Worm (Caenorhabditis elegans) whole organism, young adult: ENCODE data around the gene col-146.
A peak's percentile ranks its signal among the peaks of the same experiment; 100 is the strongest.

Experiments used
- B0336.3 ChIP-seq: fragments of 200-800 bp; sonication (Bioruptor generic); IDR thresholded peaks from 2 replicates; pipeline ENCODE4 v1.3.6; 2022; ENCODE audit warnings: missing genetic modification characterization, missing compliant biosample characterization
- C06A6.2 ChIP-seq: fragments of 200-800 bp; sonication (Bioruptor generic); conservative IDR thresholded peaks from 2 replicates; pipeline ENCODE4 v1.3.6; 2022; ENCODE audit warnings: missing genetic modification characterization, missing compliant biosample characterization
- D2030.7 ChIP-seq: fragments of 200-800 bp; sonication (Bioruptor generic); IDR thresholded peaks from 2 replicates; pipeline ENCODE4 v1.3.6; 2022; ENCODE audit warnings: missing genetic modification reagents, missing genetic modification characterization, missing compliant biosample characterization
- F37B4.10 ChIP-seq: fragments of 200-800 bp; sonication (Bioruptor generic); IDR thresholded peaks from 2 replicates; pipeline ENCODE4 v1.3.6; 2022; ENCODE audit warnings: missing genetic modification characterization, missing compliant biosample characterization
- F55B11.4 ChIP-seq: sonication (generic microtip); optimal IDR thresholded peaks from 2 replicates; lab custom pipeline; 2016; ENCODE audit warnings: missing compliant biosample characterization, missing genetic modification characterization, borderline replicate concordance; ENCODE audit not compliant: insufficient read depth
- K11D2.4 ChIP-seq: fragments of 200-800 bp; sonication (Bioruptor generic); IDR thresholded peaks from 2 replicates; pipeline ENCODE4 v1.3.6; 2022; ENCODE audit warnings: missing genetic modification reagents, missing genetic modification characterization, missing compliant biosample characterization
- T07F8.4 ChIP-seq: sonication (generic microtip); optimal IDR thresholded peaks from 2 replicates; lab custom pipeline; 2016; ENCODE audit warnings: mild to moderate bottlenecking, missing genetic modification characterization, moderate library complexity, missing compliant biosample characterization
- Y53F4B.3 ChIP-seq: fragments of 200-800 bp; sonication (Bioruptor generic); IDR thresholded peaks from 2 replicates; pipeline ENCODE4 v1.3.6; 2022; ENCODE audit warnings: missing genetic modification reagents, missing genetic modification characterization, missing compliant biosample characterization
- Y67H2A.10 ChIP-seq: fragments of 200-800 bp; sonication (Bioruptor generic); conservative IDR thresholded peaks from 2 replicates; pipeline ENCODE4 v1.3.6; 2022; ENCODE audit warnings: missing genetic modification reagents, missing genetic modification characterization, missing compliant biosample characterization
- ama-1 ChIP-seq, 3 experiments: fragments of 150-350 bp in 1 of 3; sonication (generic microtip) in 2 of 3; optimal IDR thresholded peaks; 2 replicates each; lab custom pipeline; 2014 to 2018; ENCODE audit warnings: missing biosample characterization in 2 of 3, missing genetic modification characterization in 2 of 3, missing genetic modification reagents in 2 of 3
- bed-2 ChIP-seq: fragments of 200-800 bp; sonication (Bioruptor generic); IDR thresholded peaks from 2 replicates; pipeline ENCODE4 v1.3.6; 2022; ENCODE audit warnings: missing genetic modification reagents, missing genetic modification characterization, missing compliant biosample characterization
- ceh-40 ChIP-seq: fragments of 200-800 bp; sonication (Bioruptor generic); IDR thresholded peaks from 2 replicates; pipeline ENCODE4 v1.3.6; 2022; ENCODE audit warnings: missing genetic modification characterization, missing compliant biosample characterization
- dox-1 ChIP-seq: fragments of 200-800 bp; sonication (Bioruptor generic); IDR thresholded peaks from 2 replicates; pipeline ENCODE4 v1.3.6; 2022; ENCODE audit warnings: missing genetic modification reagents, missing genetic modification characterization, missing compliant biosample characterization
- dpff-1 ChIP-seq: sonication (generic microtip); optimal IDR thresholded peaks from 2 replicates; lab custom pipeline; 2017; ENCODE audit warnings: mild to moderate bottlenecking, missing genetic modification characterization, missing compliant biosample characterization
- efl-1 ChIP-seq: fragments of 150-350 bp; optimal IDR thresholded peaks from 2 replicates; lab custom pipeline; 2014; ENCODE audit warnings: missing biosample characterization, missing genetic modification reagents, missing genetic modification characterization
- egrh-3 ChIP-seq: fragments of 200-800 bp; sonication (Bioruptor generic); IDR thresholded peaks from 2 replicates; pipeline ENCODE4 v1.3.6; 2022; ENCODE audit warnings: missing genetic modification reagents, missing genetic modification characterization, missing compliant biosample characterization
- ets-4 ChIP-seq: fragments of 200-800 bp; sonication (Bioruptor generic); optimal IDR thresholded peaks from 2 replicates; lab custom pipeline; 2018; ENCODE audit warnings: mild to moderate bottlenecking, missing genetic modification characterization, missing compliant biosample characterization
- hlh-26 ChIP-seq: fragments of 200-800 bp; sonication (Bioruptor generic); conservative IDR thresholded peaks from 2 replicates; pipeline ENCODE4 v1.3.6; 2022; ENCODE audit warnings: missing genetic modification reagents, missing genetic modification characterization, missing compliant biosample characterization
- lsy-27 ChIP-seq: sonication (generic microtip); optimal IDR thresholded peaks from 2 replicates; lab custom pipeline; 2017; ENCODE audit warnings: missing genetic modification characterization, mild to moderate bottlenecking, missing compliant biosample characterization, antibody characterized with exemption, missing genotype, borderline replicate concordance; ENCODE audit not compliant: insufficient read depth
- mcd-1 ChIP-seq: fragments of 200-800 bp; sonication (Bioruptor generic); IDR thresholded peaks from 2 replicates; pipeline ENCODE4 v1.3.6; 2022; ENCODE audit warnings: missing genetic modification reagents, missing genetic modification characterization, missing compliant biosample characterization
- mxl-1 ChIP-seq: sonication (generic microtip); optimal IDR thresholded peaks from 2 replicates; lab custom pipeline; 2016; ENCODE audit warnings: missing genetic modification characterization, missing compliant biosample characterization
- nhr-27 ChIP-seq: fragments of 200-800 bp; sonication (Bioruptor generic); optimal IDR thresholded peaks from 2 replicates; lab custom pipeline; 2018; ENCODE audit warnings: mild to moderate bottlenecking, missing genetic modification characterization, moderate library complexity, missing compliant biosample characterization
- nhr-80 ChIP-seq: sonication (generic microtip); optimal IDR thresholded peaks from 2 replicates; lab custom pipeline; 2016; ENCODE audit warnings: missing genetic modification characterization, missing compliant biosample characterization
- nhr-90 ChIP-seq: sonication (generic microtip); optimal IDR thresholded peaks from 2 replicates; lab custom pipeline; 2016; ENCODE audit warnings: missing genotype, mild to moderate bottlenecking, missing genetic modification characterization, missing compliant biosample characterization
- pha-4 ChIP-seq: fragments of 150-350 bp; sonication (generic microtip); optimal IDR thresholded peaks from 2 replicates; lab custom pipeline; 2014; ENCODE audit warnings: missing biosample characterization, missing genetic modification reagents, missing genetic modification characterization
- rec-8 ChIP-seq, 2 experiments: sonication (generic microtip); optimal IDR thresholded peaks; 2 replicates each; lab custom pipeline; 2016; ENCODE audit warnings: mild to moderate bottlenecking in 2 of 2, missing genetic modification characterization in 2 of 2, missing genetic modification reagents in 2 of 2, missing genotype in 2 of 2, missing biosample characterization in 1 of 2, missing compliant biosample characterization in 1 of 2, moderate library complexity in 1 of 2
- snpc-1.1 ChIP-seq: sonication (generic microtip); optimal IDR thresholded peaks from 2 replicates; lab custom pipeline; 2017; ENCODE audit warnings: missing genetic modification characterization, mild to moderate bottlenecking, missing compliant biosample characterization, antibody characterized with exemption, moderate library complexity, missing genotype, missing genetic modification reagents; ENCODE audit not compliant: insufficient read depth
- unc-130 ChIP-seq: sonication (generic microtip); optimal IDR thresholded peaks from 2 replicates; lab custom pipeline; 2016; ENCODE audit warnings: missing genetic modification reagents, missing genetic modification characterization, missing compliant biosample characterization
- zfh-2 ChIP-seq: fragments of 200-800 bp; sonication (Bioruptor generic); conservative IDR thresholded peaks from 2 replicates; pipeline ENCODE4 v1.3.6; 2022; ENCODE audit warnings: missing genetic modification reagents, missing genetic modification characterization, missing compliant biosample characterization

Gene col-146

DNA sequence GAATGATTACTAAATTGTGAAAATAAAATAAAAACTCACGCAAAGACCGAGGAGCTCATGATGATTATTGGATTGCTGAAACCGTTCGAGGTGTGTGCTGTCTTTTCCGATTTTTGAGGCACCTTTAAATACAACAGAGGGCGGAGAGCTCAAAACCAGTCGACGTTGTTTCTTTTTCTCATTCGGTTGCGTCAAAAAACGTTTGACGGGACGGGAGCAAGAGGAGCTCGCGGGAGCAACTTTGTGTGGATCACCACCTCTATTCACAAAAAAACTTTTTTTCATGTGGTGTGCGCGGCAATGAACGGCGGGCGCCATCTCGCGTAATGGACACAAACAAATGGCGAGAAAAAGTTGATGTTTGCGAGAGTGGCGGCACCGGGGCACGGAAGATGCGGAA is 629 bp upstream of the col-146 start, which contains the start of gene idpc-3:
Gene idpc-3, minus strand, starts transcription at position 101 of the 400 bp plus-strand sequence.
- TF ChIP-seq T07F8.4 (tag; lab: Kevin White, UChicago): no peak

DNA sequence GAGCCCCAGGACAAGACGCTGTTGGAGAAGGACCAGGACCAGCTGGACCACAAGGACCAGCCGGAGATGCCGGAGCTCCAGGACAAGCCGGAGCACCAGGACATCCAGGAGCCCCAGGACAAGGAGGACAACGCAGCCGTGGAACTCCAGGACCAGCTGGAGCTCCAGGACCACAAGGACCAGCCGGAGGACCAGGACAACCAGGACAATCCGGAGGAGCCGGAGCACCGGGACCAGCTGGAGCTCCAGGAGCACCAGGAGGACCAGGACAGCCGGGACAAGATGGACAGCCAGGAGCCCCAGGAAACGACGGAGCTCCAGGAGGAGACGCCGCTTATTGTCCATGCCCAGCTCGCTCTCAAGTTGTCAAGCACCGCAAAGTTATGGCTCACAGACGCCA is 799 bp downstream of the col-146 start:
- TF ChIP-seq bed-2 (GFP tag; lab: Robert Waterston, UW): no peak
- TF ChIP-seq zfh-2 (GFP tag; lab: Robert Waterston, UW): peak; percentile 72
- no peak for TF ChIP-seq Y67H2A.10 (GFP tag; lab: Robert Waterston, UW)
- TF ChIP-seq dox-1 (GFP tag; lab: Robert Waterston, UW): peak; percentile 34; the same call in 1 of the 2 replicates
- TF ChIP-seq ama-1 (optimal IDR thresholded peaks at IDR 0.05; lab: Kevin White, UChicago): no peak
- TF ChIP-seq ama-1 (GFP tag; optimal IDR thresholded peaks at IDR 0.05; lab: Kevin White, UChicago): no peak
- TF ChIP-seq mcd-1: peak; percentile 32; the same call in 1 of the 2 replicates
- TF ChIP-seq efl-1 (GFP tag; lab: Kevin White, UChicago): no peak
- peak; percentile 97 for TF ChIP-seq egrh-3 (GFP tag; lab: Robert Waterston, UW)
- no peak for TF ChIP-seq nhr-27 (tag; lab: Kevin White, UChicago)

DNA sequence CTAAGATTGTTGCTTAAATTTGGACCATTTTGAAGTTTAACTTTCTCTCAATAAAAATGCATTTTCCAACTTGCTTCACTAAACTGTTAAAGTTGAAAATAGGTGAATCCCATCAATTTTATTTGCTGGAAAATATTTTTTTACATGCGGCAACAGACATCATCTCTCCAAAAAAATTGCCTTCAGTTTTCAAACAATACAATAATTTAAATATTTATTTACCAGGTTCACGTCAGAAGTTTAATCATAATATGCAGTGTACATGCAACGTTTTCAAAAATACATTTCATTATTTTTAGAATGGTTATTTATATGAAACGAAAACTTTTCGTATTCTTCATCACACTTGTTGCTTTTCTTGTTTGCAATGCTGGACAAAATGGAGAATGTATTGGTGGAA is 1.2 kb downstream of the col-146 start, which contains the start of gene T06E4.5:
Gene T06E4.5, plus strand, starts transcription at position 301 of the 400 bp plus-strand sequence.
- TF ChIP-seq F55B11.4 (tag; lab: Kevin White, UChicago) (no peak), nhr-80 (tag; lab: Kevin White, UChicago) (no peak), hlh-26 (GFP tag; lab: Robert Waterston, UW) (no peak), snpc-1.1 (tag; lab: Kevin White, UChicago) (no peak), mxl-1 (tag; lab: Kevin White, UChicago) (no peak), unc-130 (GFP tag; lab: Kevin White, UChicago) (no peak), rec-8 (tag; optimal IDR thresholded peaks at IDR 0.05; lab: Kevin White, UChicago) (no peak)
- TF ChIP-seq, all 124 proteins: peak for 0

DNA sequence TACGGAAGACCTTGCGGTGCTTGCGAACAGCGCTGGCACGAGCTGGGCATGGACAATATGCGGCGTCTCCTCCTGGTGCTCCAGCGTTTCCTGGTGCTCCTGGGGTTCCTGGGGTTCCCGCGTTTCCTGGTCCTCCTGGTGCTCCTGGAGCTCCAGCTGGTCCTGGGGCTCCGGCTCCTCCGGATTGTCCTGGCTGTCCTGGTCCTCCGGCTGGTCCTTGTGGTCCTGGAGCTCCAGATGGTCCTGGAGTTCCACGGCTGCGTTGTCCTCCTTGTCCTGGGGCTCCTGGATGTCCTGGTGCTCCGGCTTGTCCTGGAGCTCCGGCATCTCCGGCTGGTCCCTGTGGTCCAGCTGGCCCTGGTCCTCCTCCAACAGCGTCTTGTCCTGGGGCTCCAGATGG is 2.6 kb downstream of the col-146 start:
- TF ChIP-seq B0336.3 (GFP tag; lab: Robert Waterston, UW) (no peak), Y53F4B.3 (GFP tag; lab: Robert Waterston, UW) (no peak), dox-1 (GFP tag; lab: Robert Waterston, UW) (0 out of 2 replicates have a peak, but pooled peaks have one; percentile 17), lsy-27 (no peak), egrh-3 (GFP tag; lab: Robert Waterston, UW) (peak; percentile 97), F37B4.10 (GFP tag; lab: Robert Waterston, UW) (peak; percentile 82; the same call in 1 of the 2 replicates), mcd-1 (peak; percentile 34; the same call in 1 of the 2 replicates), T07F8.4 (tag; lab: Kevin White, UChicago) (no peak)
- TF ChIP-seq, all 124 proteins: peak for 4

DNA sequence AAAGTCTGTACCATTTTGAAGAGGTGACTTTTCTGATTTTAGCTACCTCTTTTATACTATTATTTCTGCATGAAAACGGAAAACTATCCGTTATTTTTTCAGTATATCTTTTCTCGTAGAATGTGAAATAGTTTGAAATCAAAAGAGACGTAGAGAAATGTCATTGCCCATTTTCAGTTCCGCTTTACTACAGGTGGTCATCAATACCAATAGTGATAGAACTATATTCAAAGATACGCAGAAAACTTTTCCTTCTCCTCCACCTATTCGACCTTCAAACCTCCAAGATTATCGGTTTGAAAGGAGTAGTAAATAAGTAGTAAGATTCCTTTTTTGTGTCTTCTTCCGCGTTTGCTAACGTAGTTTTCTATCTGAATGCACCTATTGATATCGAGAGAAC is 3.6 kb downstream of the col-146 start, which contains the start of gene col-147:
Gene col-147, minus strand, starts transcription at position 26 of the 400 bp plus-strand sequence.
- TF ChIP-seq pha-4 (tag; lab: Kevin White, UChicago) (no peak), nhr-90 (tag; lab: Kevin White, UChicago) (no peak), D2030.7 (no peak), efl-1 (GFP tag; lab: Kevin White, UChicago) (no peak), dpff-1 (tag; lab: Kevin White, UChicago) (no peak), C06A6.2 (GFP tag; lab: Robert Waterston, UW) (no peak), T07F8.4 (tag; lab: Kevin White, UChicago) (no peak), ama-1 (optimal IDR thresholded peaks at IDR 0.05; lab: Kevin White, UChicago) (no peak), ama-1 (GFP tag; optimal IDR thresholded peaks at IDR 0.05; lab: Kevin White, UChicago) (no peak), ets-4 (GFP tag; lab: Kevin White, UChicago) (no peak), K11D2.4 (GFP tag; lab: Robert Waterston, UW) (no peak), ceh-40 (no peak), egrh-3 (GFP tag; lab: Robert Waterston, UW) (no peak)
